Worm (Caenorhabditis elegans): Measurements from ENCODE around the gene fbxa-78.

DNA sequence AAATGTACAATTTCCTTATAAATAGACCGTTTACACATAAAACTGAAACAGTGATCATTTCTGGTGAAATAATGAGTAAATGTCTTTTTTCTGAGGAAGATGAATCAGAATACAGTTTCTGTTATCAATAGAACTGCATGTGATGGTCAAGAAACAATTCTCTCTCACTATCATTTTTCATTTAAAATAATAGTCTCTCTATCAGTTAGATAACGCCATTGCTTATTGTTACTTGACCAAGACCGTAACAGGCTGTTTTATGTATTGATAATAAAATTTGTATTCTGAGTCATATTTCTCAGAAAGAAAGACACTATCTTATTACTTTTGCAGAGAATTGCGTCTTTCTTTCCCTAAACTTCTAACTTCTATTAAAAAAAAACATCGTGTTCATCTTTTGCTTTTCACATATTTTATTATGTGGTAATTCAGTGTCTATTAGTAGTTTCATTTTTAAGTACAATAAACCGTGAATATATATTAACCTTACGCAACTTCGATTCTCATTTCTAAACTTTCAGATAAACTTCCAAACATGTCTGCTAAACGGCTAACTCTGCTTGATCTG, 37.0 kb upstream of the fbxa-78 start, which contains the start of gene fbxa-35:
- TF ChIP-seq him-1 (tag; optimal IDR thresholded peaks at IDR 0.05) (no peak), W03F9.2 (tag; optimal IDR thresholded peaks at IDR 0.05) (no peak), dao-5 (tag; optimal IDR thresholded peaks at IDR 0.05) (no peak)

Measured in whole organism, L4/young adult.